Fruit fly (Drosophila melanogaster): ENCODE data around the gene Pcmt.

The Pcmt gene

dm6 chr3R:5527563-5527962 is 26.6 kb downstream of the Pcmt start:
- TF ChIP-seq insv (optimal IDR thresholded peaks at IDR 0.05) (no peak), psq (optimal IDR thresholded peaks at IDR 0.05) (no peak), h (optimal IDR thresholded peaks at IDR 0.05) (no peak), ttk (optimal IDR thresholded peaks at IDR 0.05) (no peak), Sin3A (optimal IDR thresholded peaks at IDR 0.05) (no peak), Myc (optimal IDR thresholded peaks at IDR 0.05) (no peak)

- TF ChIP-seq Sin3A (optimal IDR thresholded peaks at IDR 0.05) (no peak), insv (optimal IDR thresholded peaks at IDR 0.05) (no peak), ttk (optimal IDR thresholded peaks at IDR 0.05) (no peak)
Observed at dm6 chr3R:5524804-5525203, 29.3 kb downstream of the Pcmt start.

dm6 chr3R:5523070-5523637 is 31.0 kb downstream of the Pcmt start, which contains the start of the genes CG43845 and Nmdar1:
TSS of gene CG43845 (minus strand) at chr3R:5523120.
TSS of gene Nmdar1 (minus strand) at chr3R:5523328.
- TF ChIP-seq Sin3A (optimal IDR thresholded peaks at IDR 0.05) (no peak), insv (optimal IDR thresholded peaks at IDR 0.05) (no peak), h (optimal IDR thresholded peaks at IDR 0.05) (no peak), psq (optimal IDR thresholded peaks at IDR 0.05) (no peak), ttk (optimal IDR thresholded peaks at IDR 0.05) (no peak), Myc (optimal IDR thresholded peaks at IDR 0.05) (no peak)

dm6 chr3R:5520566-5520965 is 33.5 kb downstream of the Pcmt start:
- no peak for TF ChIP-seq psq (optimal IDR thresholded peaks at IDR 0.05)
- TF ChIP-seq ttk (optimal IDR thresholded peaks at IDR 0.05): no peak
- TF ChIP-seq Myc (optimal IDR thresholded peaks at IDR 0.05): no peak
- no peak for TF ChIP-seq h (optimal IDR thresholded peaks at IDR 0.05)
- TF ChIP-seq insv (optimal IDR thresholded peaks at IDR 0.05): no peak
- no peak for TF ChIP-seq Sin3A (optimal IDR thresholded peaks at IDR 0.05)

- TF ChIP-seq h (optimal IDR thresholded peaks at IDR 0.05) (no peak), ttk (optimal IDR thresholded peaks at IDR 0.05) (no peak), insv (optimal IDR thresholded peaks at IDR 0.05) (no peak), psq (optimal IDR thresholded peaks at IDR 0.05) (no peak), Myc (optimal IDR thresholded peaks at IDR 0.05) (no peak), Sin3A (optimal IDR thresholded peaks at IDR 0.05) (no peak)
Observed at dm6 chr3R:5519789-5520188, 34.3 kb downstream of the Pcmt start.

- TF ChIP-seq insv (optimal IDR thresholded peaks at IDR 0.05) (no peak), h (optimal IDR thresholded peaks at IDR 0.05) (no peak), psq (optimal IDR thresholded peaks at IDR 0.05) (no peak), ttk (optimal IDR thresholded peaks at IDR 0.05) (no peak), Sin3A (optimal IDR thresholded peaks at IDR 0.05) (no peak), Myc (optimal IDR thresholded peaks at IDR 0.05) (no peak)
Observed at dm6 chr3R:5518627-5519026, 35.5 kb downstream of the Pcmt start.

- TF ChIP-seq psq (optimal IDR thresholded peaks at IDR 0.05): no peak
- no peak for TF ChIP-seq ttk (optimal IDR thresholded peaks at IDR 0.05)
Observed at dm6 chr3R:5517876-5518211, 36.3 kb downstream of the Pcmt start.

- TF ChIP-seq Myc (optimal IDR thresholded peaks at IDR 0.05) (no peak), psq (optimal IDR thresholded peaks at IDR 0.05) (no peak)
Observed at dm6 chr3R:5517002-5517875, 36.9 kb downstream of the Pcmt start, which contains the start of gene Itpr. TSS of gene Itpr (plus strand) at chr3R:5517117.

dm6 chr3R:5516582-5517001 is 37.5 kb downstream of the Pcmt start:
- TF ChIP-seq ttk (optimal IDR thresholded peaks at IDR 0.05) (no peak), Myc (optimal IDR thresholded peaks at IDR 0.05) (no peak), insv (optimal IDR thresholded peaks at IDR 0.05) (no peak), h (optimal IDR thresholded peaks at IDR 0.05) (no peak), Sin3A (optimal IDR thresholded peaks at IDR 0.05) (no peak), psq (optimal IDR thresholded peaks at IDR 0.05) (no peak)

- TF ChIP-seq Sin3A (optimal IDR thresholded peaks at IDR 0.05): no peak
- TF ChIP-seq Myc (optimal IDR thresholded peaks at IDR 0.05): no peak
- TF ChIP-seq psq (optimal IDR thresholded peaks at IDR 0.05): no peak
- no peak for TF ChIP-seq insv (optimal IDR thresholded peaks at IDR 0.05)
Observed at dm6 chr3R:5514759-5515158, 39.4 kb downstream of the Pcmt start.

- TF ChIP-seq Sin3A (optimal IDR thresholded peaks at IDR 0.05) (no peak), ttk (optimal IDR thresholded peaks at IDR 0.05) (no peak), Myc (optimal IDR thresholded peaks at IDR 0.05) (no peak), h (optimal IDR thresholded peaks at IDR 0.05) (no peak)
Observed at dm6 chr3R:5503789-5504387, 50.2 kb downstream of the Pcmt start.
